Worm (Caenorhabditis elegans) whole organism, L3 larva: Measurements from ENCODE around the gene Y54H5A.2.

ENCODE experiments used
- R02D3.7 ChIP-seq: fragments of 150-350 bp; optimal IDR thresholded peaks from 2 replicates; lab custom pipeline; 2014; ENCODE audit warnings: missing biosample characterization, missing genetic modification characterization
- ZK546.5 ChIP-seq: sonication (generic microtip); optimal IDR thresholded peaks from 2 replicates; lab custom pipeline; 2017; ENCODE audit warnings: missing biosample characterization, missing genetic modification characterization
- aly-2 ChIP-seq: fragments of 150-350 bp; optimal IDR thresholded peaks from 2 replicates; lab custom pipeline; 2014; ENCODE audit warnings: missing biosample characterization, missing genetic modification characterization
- ama-1 ChIP-seq: fragments of 150-350 bp; optimal IDR thresholded peaks from 2 replicates; lab custom pipeline; 2018
- ceh-28 ChIP-seq: fragments of 150-350 bp; optimal IDR thresholded peaks from 2 replicates; lab custom pipeline; 2014; ENCODE audit warnings: missing biosample characterization, missing genetic modification reagents, missing genetic modification characterization
- ceh-9 ChIP-seq: sonication (generic microtip); optimal IDR thresholded peaks from 2 replicates; lab custom pipeline; 2018; ENCODE audit warnings: missing biosample characterization, missing genetic modification characterization
- daf-12 ChIP-seq: fragments of 150-350 bp; optimal IDR thresholded peaks from 2 replicates; lab custom pipeline; 2014; ENCODE audit warnings: missing biosample characterization, missing genetic modification reagents, missing genetic modification characterization
- elt-1 ChIP-seq: fragments of 150-350 bp; optimal IDR thresholded peaks from 2 replicates; lab custom pipeline; 2014; ENCODE audit warnings: missing biosample characterization, missing genetic modification characterization
- elt-2 ChIP-seq: sonication (generic microtip); optimal IDR thresholded peaks from 2 replicates; lab custom pipeline; 2016; ENCODE audit warnings: missing genetic modification reagents, mild to moderate bottlenecking, missing genetic modification characterization, missing compliant biosample characterization
- eor-1 ChIP-seq, 2 experiments: fragments of 150-350 bp; optimal IDR thresholded peaks; 2 replicates each; lab custom pipeline; 2014 to 2018; ENCODE audit warnings: missing biosample characterization in 2 of 2, missing genetic modification characterization in 2 of 2
- fkh-10 ChIP-seq: sonication (generic microtip); optimal IDR thresholded peaks from 2 replicates; lab custom pipeline; 2017; ENCODE audit warnings: missing biosample characterization, missing genetic modification reagents, missing genetic modification characterization
- fkh-2 ChIP-seq: fragments of 150-350 bp; optimal IDR thresholded peaks from 2 replicates; lab custom pipeline; 2014; ENCODE audit warnings: missing biosample characterization, missing genetic modification reagents, missing genetic modification characterization
- fos-1 ChIP-seq: fragments of 150-350 bp; optimal IDR thresholded peaks from 2 replicates; lab custom pipeline; 2014; ENCODE audit warnings: missing biosample characterization, missing genetic modification characterization
- hmg-11 ChIP-seq: sonication (generic microtip); optimal IDR thresholded peaks from 2 replicates; lab custom pipeline; 2016; ENCODE audit warnings: missing genetic modification characterization, missing compliant biosample characterization
- lin-15B ChIP-seq: fragments of 150-350 bp; optimal IDR thresholded peaks from 2 replicates; lab custom pipeline; 2014; ENCODE audit warnings: missing biosample characterization, missing genetic modification characterization
- lin-39 ChIP-seq: fragments of 150-350 bp; optimal IDR thresholded peaks from 2 replicates; lab custom pipeline; 2018; ENCODE audit warnings: missing biosample characterization, missing genetic modification reagents, missing genetic modification characterization
- lsy-12 ChIP-seq: sonication (generic microtip); optimal IDR thresholded peaks from 2 replicates; lab custom pipeline; 2016; ENCODE audit warnings: mild to moderate bottlenecking, missing genetic modification characterization, missing compliant biosample characterization
- mdl-1 ChIP-seq: fragments of 150-350 bp; optimal IDR thresholded peaks from 2 replicates; lab custom pipeline; 2014; ENCODE audit warnings: missing biosample characterization, missing genetic modification characterization
- mml-1 ChIP-seq: fragments of 150-350 bp; sonication (generic microtip); optimal IDR thresholded peaks from 3 replicates; lab custom pipeline; 2014; ENCODE audit warnings: missing biosample characterization, missing genetic modification characterization
- nfya-1 ChIP-seq: sonication (generic microtip); optimal IDR thresholded peaks from 2 replicates; lab custom pipeline; 2017; ENCODE audit warnings: missing genetic modification characterization, mild to moderate bottlenecking, missing compliant biosample characterization, antibody characterized with exemption, moderate library complexity; ENCODE audit not compliant: insufficient read depth
- nhr-11 ChIP-seq: fragments of 150-350 bp; optimal IDR thresholded peaks from 2 replicates; lab custom pipeline; 2014; ENCODE audit warnings: missing biosample characterization, missing genetic modification characterization
- nhr-12 ChIP-seq: fragments of 150-350 bp; optimal IDR thresholded peaks from 2 replicates; lab custom pipeline; 2014; ENCODE audit warnings: missing biosample characterization, missing genetic modification characterization
- nhr-25 ChIP-seq: sonication (generic microtip); optimal IDR thresholded peaks from 2 replicates; lab custom pipeline; 2017; ENCODE audit warnings: missing biosample characterization, missing genetic modification characterization
- nhr-28 ChIP-seq: fragments of 150-350 bp; optimal IDR thresholded peaks from 2 replicates; lab custom pipeline; 2014; ENCODE audit warnings: missing biosample characterization, missing genetic modification characterization
- nhr-43 ChIP-seq: sonication (generic microtip); optimal IDR thresholded peaks from 2 replicates; lab custom pipeline; 2016; ENCODE audit warnings: mild to moderate bottlenecking, missing genetic modification characterization, missing compliant biosample characterization; ENCODE audit not compliant: poor library complexity, severe bottlenecking
- nhr-77 ChIP-seq: fragments of 150-350 bp; optimal IDR thresholded peaks from 2 replicates; lab custom pipeline; 2014; ENCODE audit warnings: missing biosample characterization, missing genetic modification characterization
- pha-4 ChIP-seq: fragments of 150-350 bp; optimal IDR thresholded peaks from 2 replicates; lab custom pipeline; 2014; ENCODE audit warnings: missing biosample characterization, missing genetic modification reagents, missing genetic modification characterization
- pqm-1 ChIP-seq: fragments of 150-350 bp; optimal IDR thresholded peaks from 2 replicates; lab custom pipeline; 2017; ENCODE audit warnings: missing biosample characterization, missing genetic modification characterization, inconsistent platforms
- sea-2 ChIP-seq: fragments of 150-350 bp; sonication (generic microtip); optimal IDR thresholded peaks from 4 replicates; lab custom pipeline; 2014; ENCODE audit warnings: missing biosample characterization, missing genetic modification reagents, missing genetic modification characterization
- skn-1 ChIP-seq: fragments of 150-350 bp; optimal IDR thresholded peaks from 2 replicates; lab custom pipeline; 2014; ENCODE audit warnings: missing biosample characterization, missing genetic modification characterization
- tbx-2 ChIP-seq: sonication (generic microtip); optimal IDR thresholded peaks from 2 replicates; lab custom pipeline; 2016; ENCODE audit warnings: mild to moderate bottlenecking, missing genetic modification characterization, missing compliant biosample characterization
- unc-62 ChIP-seq: fragments of 150-350 bp; sonication (generic microtip); optimal IDR thresholded peaks from 4 replicates; lab custom pipeline; 2014; ENCODE audit warnings: missing biosample characterization, missing genetic modification reagents, missing genetic modification characterization
- zag-1 ChIP-seq: fragments of 150-350 bp; optimal IDR thresholded peaks from 2 replicates; lab custom pipeline; 2014; ENCODE audit warnings: missing biosample characterization, missing genetic modification characterization

The Y54H5A.2 gene

ce11 chrIII:5120593-5120992 lies 28.8 kb downstream of the Y54H5A.2 start:
- no peak for TF ChIP-seq pha-4 (tag; lab: Kevin White, UChicago)
- no peak for TF ChIP-seq ZK546.5 (tag; lab: Kevin White, UChicago)
- TF ChIP-seq R02D3.7, result no peak
- no peak for TF ChIP-seq nhr-25 (tag; lab: Kevin White, UChicago)
- no peak for TF ChIP-seq nfya-1 (tag; lab: Kevin White, UChicago)
- TF ChIP-seq zag-1, result no peak
- no peak for TF ChIP-seq ceh-9
- TF ChIP-seq daf-12 (tag; lab: Kevin White, UChicago), result no peak
- no peak for TF ChIP-seq mdl-1 (tag; lab: Kevin White, UChicago)
- TF ChIP-seq fkh-2 (tag; lab: Kevin White, UChicago), result no peak
- no peak for TF ChIP-seq eor-1 (tag; optimal IDR thresholded peaks at IDR 0.05; lab: Kevin White, UChicago)
- no peak for TF ChIP-seq aly-2 (tag; lab: Kevin White, UChicago)
- no peak for TF ChIP-seq tbx-2 (tag; lab: Kevin White, UChicago)

DNA sequence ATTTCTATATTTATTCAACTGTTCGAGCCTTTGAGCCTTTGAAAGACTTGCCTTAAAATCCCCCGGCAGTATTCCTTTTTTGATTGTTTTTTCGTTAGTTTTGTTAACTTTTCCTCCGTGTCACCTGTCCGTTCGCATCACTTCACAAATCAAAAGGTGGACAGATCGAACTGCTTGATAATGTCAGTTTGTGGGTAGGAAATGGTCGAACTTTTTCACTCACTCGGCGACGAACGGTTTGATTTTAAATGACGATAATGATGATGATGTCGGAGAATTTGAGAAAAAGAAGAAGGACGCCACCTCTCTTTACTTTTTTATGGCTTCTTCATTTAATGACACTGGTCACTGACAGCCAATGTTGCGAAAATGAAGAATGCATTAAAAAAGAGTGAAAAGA lies 30.3 kb downstream of the Y54H5A.2 start:
- TF ChIP-seq ceh-28 (tag; lab: Kevin White, UChicago) (no peak), daf-12 (tag; lab: Kevin White, UChicago) (no peak), elt-1 (peak; percentile 63), nhr-25 (tag; lab: Kevin White, UChicago) (peak; percentile 39), nhr-77 (tag; lab: Kevin White, UChicago) (no peak), mml-1 (tag; lab: Kevin White, UChicago) (no peak), unc-62 (peak; percentile 40), sea-2 (GFP tag; lab: Kevin White, UChicago) (no peak)

ce11 chrIII:5112998-5113397 lies 36.4 kb downstream of the Y54H5A.2 start:
- no peak for TF ChIP-seq nhr-11 (tag; lab: Kevin White, UChicago)
- peak; percentile 65 for TF ChIP-seq elt-2 (tag; lab: Kevin White, UChicago)
- peak; percentile 55 for TF ChIP-seq pqm-1

DNA sequence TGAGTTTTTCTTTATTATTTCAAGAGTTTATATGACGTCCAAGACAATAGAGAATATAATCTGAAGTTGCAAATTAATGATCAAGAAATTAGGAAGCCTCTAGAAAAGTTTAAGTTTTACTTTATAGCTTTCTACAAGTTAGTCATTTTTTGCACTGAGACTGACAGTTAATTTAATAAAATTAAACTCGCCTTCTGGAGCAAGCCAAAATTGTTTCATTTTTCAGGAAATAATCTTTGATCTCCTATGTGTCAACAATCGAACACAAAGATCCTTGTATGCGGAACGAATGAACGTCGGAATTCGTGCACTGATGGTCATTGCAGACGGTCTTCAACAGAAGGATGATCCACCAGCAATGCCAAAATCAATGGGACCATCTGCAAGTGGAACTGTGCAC lies 37.0 kb downstream of the Y54H5A.2 start:
- no peak for TF ChIP-seq fkh-10 (GFP tag; lab: Kevin White, UChicago)
- TF ChIP-seq nhr-43 (tag; lab: Kevin White, UChicago), result no peak
- no peak for TF ChIP-seq nhr-12 (tag; lab: Kevin White, UChicago)
- no peak for TF ChIP-seq pqm-1
- no peak for TF ChIP-seq ceh-9
- no peak for TF ChIP-seq elt-2 (tag; lab: Kevin White, UChicago)
- TF ChIP-seq R02D3.7, result no peak
- TF ChIP-seq aly-2 (tag; lab: Kevin White, UChicago), result no peak
- no peak for TF ChIP-seq lin-15B (tag; lab: Kevin White, UChicago)
- no peak for TF ChIP-seq nhr-77 (tag; lab: Kevin White, UChicago)
- no peak for TF ChIP-seq ama-1
- TF ChIP-seq hmg-11 (tag; lab: Kevin White, UChicago), result no peak
- no peak for TF ChIP-seq pha-4 (tag; lab: Kevin White, UChicago)
- no peak for TF ChIP-seq mdl-1 (tag; lab: Kevin White, UChicago)

DNA sequence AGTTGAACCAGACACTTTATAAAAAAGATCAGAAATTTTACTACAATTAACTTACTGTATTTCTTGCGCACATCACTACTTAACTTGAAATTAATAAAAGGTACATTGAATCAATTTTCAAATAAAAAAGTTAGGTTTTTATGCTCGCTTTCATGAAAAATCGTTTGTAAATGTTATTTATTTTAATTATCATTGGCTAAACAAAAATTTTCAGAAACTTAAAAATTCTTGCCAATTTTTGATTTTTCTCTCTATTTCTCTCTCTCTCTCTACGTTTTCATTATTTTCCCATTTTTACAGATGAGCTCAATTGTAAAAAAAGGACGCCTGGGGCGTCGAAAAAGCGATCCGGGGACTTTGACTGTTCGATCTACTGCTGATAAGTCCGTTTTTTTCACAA lies 40.0 kb downstream of the Y54H5A.2 start, which contains the start of gene sax-2:
sax-2 (plus strand) TSS at position 301 of the 400 bp plus-strand sequence.
- TF ChIP-seq pqm-1 (no peak), skn-1 (tag; lab: Kevin White, UChicago) (no peak), ceh-9 (no peak), lsy-12 (tag; lab: Kevin White, UChicago) (no peak), nhr-11 (tag; lab: Kevin White, UChicago) (no peak), fkh-10 (GFP tag; lab: Kevin White, UChicago) (no peak), lin-39 (tag; lab: Kevin White, UChicago) (no peak), nhr-77 (tag; lab: Kevin White, UChicago) (no peak), nhr-28 (tag; lab: Kevin White, UChicago) (no peak), elt-2 (tag; lab: Kevin White, UChicago) (no peak), lin-15B (tag; lab: Kevin White, UChicago) (no peak), fos-1 (tag; lab: Kevin White, UChicago) (no peak), nhr-43 (tag; lab: Kevin White, UChicago) (no peak), daf-12 (tag; lab: Kevin White, UChicago) (no peak), eor-1 (tag; optimal IDR thresholded peaks at IDR 0.05; lab: Kevin White, UChicago) (no peak), pha-4 (tag; lab: Kevin White, UChicago) (no peak)
